Worm (Caenorhabditis elegans): Measurements from ENCODE around the gene dur-1.
A peak's percentile ranks its signal among the peaks of the same experiment; 100 is the strongest.

dur-1 gene

DNA sequence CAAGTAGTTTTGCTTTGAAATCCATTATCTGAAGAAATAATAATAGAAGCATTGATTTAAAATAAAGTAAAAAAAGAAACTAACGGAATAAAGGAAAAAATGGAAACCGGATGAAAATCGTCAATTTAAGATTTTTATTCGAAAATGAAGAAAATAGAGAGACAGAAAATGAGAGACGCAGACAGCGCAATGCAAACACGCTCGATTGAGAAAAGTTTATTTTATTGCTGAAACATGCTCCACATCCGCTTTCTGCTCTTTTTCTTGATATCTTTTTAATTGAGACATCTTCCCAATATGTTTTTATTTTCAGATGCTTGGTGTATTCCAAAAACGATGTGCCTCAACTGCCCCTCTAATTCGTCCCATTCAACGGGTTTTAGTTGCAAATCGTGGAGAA, 43.8 kb downstream of the dur-1 start, which contains the start of the genes prp-18 and mccc-1:
Gene prp-18, minus strand, starts transcription at position 127 of the 400 bp plus-strand sequence.
Gene mccc-1, plus strand, starts transcription at position 314 of the 400 bp plus-strand sequence.
- TF ChIP-seq skn-1 (tag; optimal IDR thresholded peaks at IDR 0.05) (peak; percentile 28), unc-130 (tag; optimal IDR thresholded peaks at IDR 0.05) (peak; percentile 9), hpl-2 (GFP tag; optimal IDR thresholded peaks at IDR 0.05) (no peak), hlh-17 (GFP tag; optimal IDR thresholded peaks at IDR 0.05; ENCODE audit: borderline replicate concordance) (no peak), efl-1 (optimal IDR thresholded peaks at IDR 0.05) (peak; percentile 67 to 70), efl-1 (GFP tag; optimal IDR thresholded peaks at IDR 0.05 in 1 of 2) (peak; percentile 64 to 91), snu-23 (GFP tag; optimal IDR thresholded peaks at IDR 0.05) (peak; percentile 61), nhr-237 (tag; optimal IDR thresholded peaks at IDR 0.05) (no peak), mep-1 (tag; optimal IDR thresholded peaks at IDR 0.05) (peak; percentile 74), unc-62 (GFP tag; optimal IDR thresholded peaks at IDR 0.05) (no peak), isw-1 (GFP tag; IDR thresholded peaks at IDR 0.05) (peak; percentile 36), xbp-1 (tag; optimal IDR thresholded peaks at IDR 0.05) (peak; percentile 48), dpl-1 (GFP tag; optimal IDR thresholded peaks at IDR 0.05) (peak; percentile 43 to 69 (median 60)), lin-14 (GFP tag; optimal IDR thresholded peaks at IDR 0.05) (peak; percentile 74), lin-13 (GFP tag; optimal IDR thresholded peaks at IDR 0.05) (no peak), fos-1 (tag; optimal IDR thresholded peaks at IDR 0.05) (no peak), nhr-19 (GFP tag; conservative IDR thresholded peaks at IDR 0.05) (peak; percentile 25; the same call in 1 of the 2 replicates), C16A3.4 (tag; optimal IDR thresholded peaks at IDR 0.05) (peak; percentile 62), nhr-11 (tag; optimal IDR thresholded peaks at IDR 0.05) (no peak), fkh-10 (GFP tag; optimal IDR thresholded peaks at IDR 0.05) (peak; percentile 8), unc-86 (tag; optimal IDR thresholded peaks at IDR 0.05) (peak; percentile 4), lsy-2 (tag; optimal IDR thresholded peaks at IDR 0.05) (peak in 1 of 2 experiments; percentile 57), sup-37 (GFP tag; optimal IDR thresholded peaks at IDR 0.05) (no peak), nhr-85 (tag) (peak; percentile 33), dsc-1 (tag; optimal IDR thresholded peaks at IDR 0.05) (peak; percentile 48), rnt-1 (tag; optimal IDR thresholded peaks at IDR 0.05) (peak; percentile 64), ceh-82 (tag; optimal IDR thresholded peaks at IDR 0.05) (peak in 1 of 3 experiments; percentile 62), nhr-28 (tag; optimal IDR thresholded peaks at IDR 0.05) (no peak), lin-35 (GFP tag; optimal IDR thresholded peaks at IDR 0.05) (peak; percentile 72 to 76), swsn-7 (tag; optimal IDR thresholded peaks at IDR 0.05) (peak; percentile 33), zip-4 (GFP tag; optimal IDR thresholded peaks at IDR 0.05) (no peak), lin-15B (tag; optimal IDR thresholded peaks at IDR 0.05) (peak; percentile 56), aha-1 (tag; optimal IDR thresholded peaks at IDR 0.05) (no peak), egl-27 (tag; optimal IDR thresholded peaks at IDR 0.05) (no peak), blmp-1 (tag; optimal IDR thresholded peaks at IDR 0.05) (peak; percentile 30), pqm-1 (tag; optimal IDR thresholded peaks at IDR 0.05) (no peak), mdl-1 (tag; optimal IDR thresholded peaks at IDR 0.05) (peak in 1 of 2 experiments; percentile 16)

DNA sequence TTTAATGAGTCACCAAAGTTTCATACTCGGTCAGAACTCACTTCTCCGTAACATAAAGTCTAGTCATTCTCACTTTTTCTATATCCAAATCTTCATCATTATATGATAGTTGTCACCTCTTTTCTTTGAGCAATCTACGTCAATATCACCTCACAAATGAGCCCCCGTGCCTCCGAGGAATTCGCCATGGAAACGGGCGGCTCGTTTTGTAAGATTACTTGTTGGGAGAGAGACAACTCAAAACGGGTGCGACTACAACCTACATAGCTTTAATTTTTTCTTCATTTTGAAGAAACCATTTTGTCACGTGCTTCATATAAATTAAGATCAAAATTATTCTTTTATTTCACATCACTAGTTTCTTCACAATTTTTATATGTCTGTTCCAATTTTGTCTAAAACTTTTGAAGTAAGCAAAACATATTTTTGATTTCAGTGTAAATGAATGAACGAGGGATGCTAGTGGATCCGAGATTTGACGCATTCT, 49.1 kb downstream of the dur-1 start, which contains the start of gene nhr-4:
Gene nhr-4, plus strand, starts transcription at position 437 of the 487 bp plus-strand sequence.
- TF ChIP-seq nhr-47 (tag; optimal IDR thresholded peaks at IDR 0.05) (peak; percentile 0), nhr-71 (tag; optimal IDR thresholded peaks at IDR 0.05) (peak; percentile 12), fkh-8 (tag; optimal IDR thresholded peaks at IDR 0.05) (peak; percentile 71), dsc-1 (tag; optimal IDR thresholded peaks at IDR 0.05) (peak; percentile 27), nhr-19 (GFP tag; conservative IDR thresholded peaks at IDR 0.05) (no peak), efl-1 (optimal IDR thresholded peaks at IDR 0.05) (no peak), efl-1 (GFP tag; optimal IDR thresholded peaks at IDR 0.05 in 1 of 2) (peak in 1 of 2 experiments; percentile 56), elt-3 (tag; optimal IDR thresholded peaks at IDR 0.05) (no peak)

All from whole organism, L1 larva.